Worm (Caenorhabditis elegans) whole organism, L1 larva: Measurements from ENCODE around the gene Y43F8C.23.

ENCODE experiments used
- blmp-1 ChIP-seq: fragments of 150-350 bp; optimal IDR thresholded peaks from 2 replicates; lab custom pipeline; 2014; ENCODE audit warnings: missing biosample characterization, missing genetic modification characterization
- ces-1 ChIP-seq: fragments of 150-350 bp; optimal IDR thresholded peaks from 2 replicates; lab custom pipeline; 2014; ENCODE audit warnings: missing biosample characterization, missing genetic modification reagents, missing genetic modification characterization
- lin-39 ChIP-seq: fragments of 150-350 bp; optimal IDR thresholded peaks from 2 replicates; lab custom pipeline; 2014; ENCODE audit warnings: missing biosample characterization, missing genetic modification reagents, missing genetic modification characterization
- nhr-237 ChIP-seq: fragments of 150-350 bp; optimal IDR thresholded peaks from 2 replicates; lab custom pipeline; 2014; ENCODE audit warnings: missing biosample characterization, missing genetic modification characterization
- nhr-71 ChIP-seq: sonication (generic microtip); optimal IDR thresholded peaks from 2 replicates; lab custom pipeline; 2016; ENCODE audit warnings: mild to moderate bottlenecking, missing genetic modification characterization, moderate library complexity, missing compliant biosample characterization
- nhr-85 ChIP-seq: sonication (generic microtip); peaks from one replicate; lab custom pipeline; 2016; ENCODE audit warnings: missing genetic modification characterization, inconsistent platforms, missing compliant biosample characterization
- pqm-1 ChIP-seq: sonication (generic microtip); optimal IDR thresholded peaks from 3 replicates; lab custom pipeline; 2017; ENCODE audit warnings: missing biosample characterization, missing genetic modification characterization
- sptf-1 ChIP-seq: fragments of 150-350 bp; optimal IDR thresholded peaks from 2 replicates; lab custom pipeline; 2014; ENCODE audit warnings: missing biosample characterization, missing genetic modification characterization
- ztf-11 ChIP-seq, 2 experiments: sonication (generic microtip); optimal IDR thresholded peaks; 2 replicates each; lab custom pipeline; 2016 to 2017; ENCODE audit warnings: missing genetic modification characterization in 2 of 2, missing biosample characterization in 1 of 2, missing compliant biosample characterization in 1 of 2

ce11 chrV:19741651-19742050 is 30.1 kb upstream of the Y43F8C.23 start, which contains the start of gene W04E12.3:
- TF ChIP-seq nhr-85 (no peak), nhr-237 (no peak), pqm-1 (tag; lab: Kevin White, UChicago) (no peak), sptf-1 (no peak), ztf-11 (tag; optimal IDR thresholded peaks at IDR 0.05; lab: Kevin White, UChicago) (no peak), lin-39 (no peak), nhr-71 (tag; lab: Kevin White, UChicago) (no peak), ces-1 (GFP tag; lab: Kevin White, UChicago) (no peak), blmp-1 (tag; lab: Kevin White, UChicago) (no peak)
